Fruit fly (Drosophila melanogaster) whole organism, pupa: ENCODE measurements around the gene Mcm6.

ENCODE experiments used
- CG10348 ChIP-seq: fragments of 200-800 bp; sonication (Bioruptor generic); IDR thresholded peaks from 2 replicates; pipeline ENCODE4 v1.3.6; 2022; ENCODE audit warnings: missing biosample characterization, missing genetic modification characterization
- CG12605 ChIP-seq: fragments of 200-800 bp; sonication (Bioruptor generic); IDR thresholded peaks from 2 replicates; pipeline ENCODE4 v1.3.6; 2022; ENCODE audit warnings: missing biosample characterization, missing genetic modification characterization
- CG13204 ChIP-seq: fragments of 200-800 bp; sonication (Bioruptor generic); optimal IDR thresholded peaks from 2 replicates; lab custom pipeline; 2018; ENCODE audit warnings: missing biosample characterization, mild to moderate bottlenecking, missing genetic modification characterization, moderate library complexity
- CG14655 ChIP-seq: fragments of 200-800 bp; sonication (Bioruptor generic); optimal IDR thresholded peaks from 3 replicates; lab custom pipeline; 2017; ENCODE audit warnings: mild to moderate bottlenecking, missing biosample characterization, missing genetic modification reagents, missing genetic modification characterization
- CG15710 ChIP-seq: fragments of 200-800 bp; sonication (Bioruptor generic); optimal IDR thresholded peaks from 2 replicates; lab custom pipeline; 2018; ENCODE audit warnings: missing biosample characterization, mild to moderate bottlenecking, missing genetic modification characterization, moderate library complexity
- CG17806 ChIP-seq: fragments of 200-800 bp; sonication (Bioruptor generic); optimal IDR thresholded peaks from 2 replicates; lab custom pipeline; 2018; ENCODE audit warnings: missing biosample characterization, mild to moderate bottlenecking, missing genetic modification characterization, moderate library complexity
- CG32121 ChIP-seq: fragments of 200-800 bp; sonication (Bioruptor generic); IDR thresholded peaks from 2 replicates; pipeline ENCODE4 v1.3.6; 2022; ENCODE audit warnings: missing biosample characterization, missing genetic modification characterization
- CG34367 ChIP-seq: fragments of 200-800 bp; sonication (Bioruptor generic); optimal IDR thresholded peaks from 2 replicates; lab custom pipeline; 2018; ENCODE audit warnings: missing biosample characterization, mild to moderate bottlenecking, missing genetic modification characterization
- CG4496 ChIP-seq: fragments of 200-800 bp; sonication (Bioruptor generic); IDR thresholded peaks from 3 replicates; pipeline ENCODE4 v1.3.6; 2022; ENCODE audit warnings: missing biosample characterization, missing genetic modification characterization
- CG8159 ChIP-seq: fragments of 200-800 bp; sonication (Bioruptor generic); optimal IDR thresholded peaks from 3 replicates; lab custom pipeline; 2018; ENCODE audit warnings: missing biosample characterization, mild to moderate bottlenecking, missing genetic modification characterization, moderate library complexity
- CG8301 ChIP-seq: fragments of 200-800 bp; sonication (Bioruptor generic); optimal IDR thresholded peaks from 2 replicates; lab custom pipeline; 2018; ENCODE audit warnings: missing biosample characterization, mild to moderate bottlenecking, missing genetic modification characterization
- CG9948 ChIP-seq: fragments of 200-800 bp; sonication (Bioruptor generic); optimal IDR thresholded peaks from 2 replicates; lab custom pipeline; 2018; ENCODE audit warnings: missing biosample characterization, mild to moderate bottlenecking, missing genetic modification characterization, moderate library complexity
- D1 ChIP-seq: fragments of 200-800 bp; sonication (Bioruptor generic); optimal IDR thresholded peaks from 2 replicates; lab custom pipeline; 2018; ENCODE audit warnings: missing biosample characterization, mild to moderate bottlenecking, missing genetic modification characterization, moderate library complexity
- EcR ChIP-seq: fragments of 200-800 bp; sonication (Bioruptor generic); optimal IDR thresholded peaks from 3 replicates; lab custom pipeline; 2019; ENCODE audit warnings: missing biosample characterization, missing genetic modification characterization, mild to moderate bottlenecking, moderate library complexity, missing genetic modification reagents
- Ets98B ChIP-seq: fragments of 200-800 bp; sonication (Bioruptor generic); IDR thresholded peaks from 2 replicates; pipeline ENCODE4 v1.3.6; 2022; ENCODE audit warnings: missing biosample characterization, missing genetic modification characterization
- Pif1A ChIP-seq: fragments of 200-800 bp; sonication (Bioruptor generic); optimal IDR thresholded peaks from 3 replicates; lab custom pipeline; 2016; ENCODE audit warnings: missing biosample characterization, missing genetic modification characterization
- Pif1B ChIP-seq: fragments of 200-800 bp; sonication (Bioruptor generic); optimal IDR thresholded peaks from 3 replicates; lab custom pipeline; 2016; ENCODE audit warnings: missing biosample characterization, missing genetic modification characterization
- Snoo ChIP-seq: fragments of 200-800 bp; sonication (Bioruptor generic); optimal IDR thresholded peaks from 3 replicates; lab custom pipeline; 2017; ENCODE audit warnings: missing biosample characterization, mild to moderate bottlenecking, missing genetic modification characterization, inconsistent platforms
- fd96Ca ChIP-seq: fragments of 200-800 bp; sonication (Bioruptor generic); IDR thresholded peaks from 3 replicates; pipeline ENCODE4 v1.3.6; 2022; ENCODE audit warnings: missing biosample characterization, missing genetic modification characterization
- gl ChIP-seq: fragments of 200-800 bp; sonication (Bioruptor generic); optimal IDR thresholded peaks from 2 replicates; lab custom pipeline; 2018; ENCODE audit warnings: missing biosample characterization, mild to moderate bottlenecking, missing genetic modification characterization
- rn ChIP-seq: fragments of 200-800 bp; sonication (Bioruptor generic); IDR thresholded peaks from 2 replicates; pipeline ENCODE4 v1.3.6; 2022; ENCODE audit warnings: missing biosample characterization, missing genetic modification characterization

The Mcm6 gene

dm6 chrX:6656023-6656594, 18.1 kb upstream of the Mcm6 start:
- peak; percentile 62 for TF ChIP-seq CG13204
- TF ChIP-seq EcR: peak; percentile 36
- peak; percentile 87 for TF ChIP-seq Ets98B
- peak; percentile 81 for TF ChIP-seq CG34367
- TF ChIP-seq Pif1A (GFP tag; lab: Kevin White, UChicago): peak; percentile 92
- TF ChIP-seq CG15710 (tag; lab: Kevin White, UChicago): peak; percentile 88
- TF ChIP-seq CG10348 (GFP tag; lab: Robert Waterston, UW): peak; percentile 54; the same call in 1 of the 2 replicates
- peak; percentile 86 for TF ChIP-seq CG9948 (tag; lab: Kevin White, UChicago)
- TF ChIP-seq CG14655: peak; percentile 93
- TF ChIP-seq gl (tag; lab: Kevin White, UChicago): peak; percentile 75
- peak; percentile 60; the same call in 1 of the 2 replicates for TF ChIP-seq rn (GFP tag; lab: Robert Waterston, UW)
- peak; percentile 90 for TF ChIP-seq Pif1B (GFP tag; lab: Kevin White, UChicago)
- peak; percentile 89 for TF ChIP-seq Snoo
- peak; percentile 90 for TF ChIP-seq fd96Ca (GFP tag; lab: Robert Waterston, UW)
- peak; percentile 91 for TF ChIP-seq CG8159
- peak; percentile 91 for TF ChIP-seq CG8301 (tag; lab: Kevin White, UChicago)
- TF ChIP-seq CG4496 (GFP tag; lab: Robert Waterston, UW): peak; percentile 90
- TF ChIP-seq CG32121 (GFP tag; lab: Robert Waterston, UW): peak; percentile 87
- TF ChIP-seq CG12605 (GFP tag; lab: Robert Waterston, UW): peak; percentile 72
- TF ChIP-seq CG17806 (tag; lab: Kevin White, UChicago): peak; percentile 84
- TF ChIP-seq D1 (tag; lab: Kevin White, UChicago): peak; percentile 63

- TF ChIP-seq EcR: peak; percentile 36
- peak; percentile 30 for TF ChIP-seq Pif1A (GFP tag; lab: Kevin White, UChicago)
- peak; percentile 58 for TF ChIP-seq CG14655
- peak; percentile 49 for TF ChIP-seq Pif1B (GFP tag; lab: Kevin White, UChicago)
- peak; percentile 21 for TF ChIP-seq Snoo
- no peak for TF ChIP-seq CG10348 (GFP tag; lab: Robert Waterston, UW)
- TF ChIP-seq gl (tag; lab: Kevin White, UChicago): no peak
- TF ChIP-seq fd96Ca (GFP tag; lab: Robert Waterston, UW): no peak
- peak; percentile 21 for TF ChIP-seq CG9948 (tag; lab: Kevin White, UChicago)
- TF ChIP-seq rn (GFP tag; lab: Robert Waterston, UW): no peak
- peak; percentile 39; the same call in 1 of the 2 replicates for TF ChIP-seq CG32121 (GFP tag; lab: Robert Waterston, UW)
- 0 out of 2 replicates have a peak, but pooled peaks have one; percentile 25 for TF ChIP-seq CG12605 (GFP tag; lab: Robert Waterston, UW)
- TF ChIP-seq CG4496 (GFP tag; lab: Robert Waterston, UW): no peak
- TF ChIP-seq CG17806 (tag; lab: Kevin White, UChicago): peak; percentile 27
- peak; percentile 52 for TF ChIP-seq CG13204
- TF ChIP-seq D1 (tag; lab: Kevin White, UChicago): no peak
- TF ChIP-seq Ets98B: peak; percentile 46
- TF ChIP-seq CG8301 (tag; lab: Kevin White, UChicago): peak; percentile 56
- TF ChIP-seq CG34367: peak; percentile 8
- peak; percentile 58 for TF ChIP-seq CG8159
- TF ChIP-seq CG15710 (tag; lab: Kevin White, UChicago): peak; percentile 51
- TF ChIP-seq, all 21 proteins: peak for 15
Measured at dm6 chrX:6656626-6657558, 17.3 kb upstream of the Mcm6 start.

- no peak for TF ChIP-seq CG8159
- TF ChIP-seq CG32121 (GFP tag; lab: Robert Waterston, UW): peak; percentile 20; the same call in 1 of the 2 replicates
- TF ChIP-seq, all 21 proteins: peak for 1
Measured at dm6 chrX:6659919-6660318, 14.3 kb upstream of the Mcm6 start.

dm6 chrX:6661392-6661837, 12.8 kb upstream of the Mcm6 start, which contains the start of the genes CG3224 and Ctr1A:
CG3224 (minus strand) TSS chrX:6661462.
Ctr1A (plus strand) TSS chrX:6661647.
- TF ChIP-seq rn (GFP tag; lab: Robert Waterston, UW) (no peak), CG8301 (tag; lab: Kevin White, UChicago) (no peak), CG4496 (GFP tag; lab: Robert Waterston, UW) (no peak), Pif1A (GFP tag; lab: Kevin White, UChicago) (no peak), CG12605 (GFP tag; lab: Robert Waterston, UW) (no peak), CG13204 (no peak), CG15710 (tag; lab: Kevin White, UChicago) (no peak), Ets98B (no peak), CG34367 (no peak), EcR (no peak), CG17806 (tag; lab: Kevin White, UChicago) (no peak), CG8159 (no peak), CG9948 (tag; lab: Kevin White, UChicago) (no peak), D1 (tag; lab: Kevin White, UChicago) (no peak), CG32121 (GFP tag; lab: Robert Waterston, UW) (no peak), CG10348 (GFP tag; lab: Robert Waterston, UW) (no peak), fd96Ca (GFP tag; lab: Robert Waterston, UW) (no peak), Snoo (no peak), Pif1B (GFP tag; lab: Kevin White, UChicago) (no peak), gl (tag; lab: Kevin White, UChicago) (no peak)

dm6 chrX:6661880-6662279, 12.3 kb upstream of the Mcm6 start:
- TF ChIP-seq CG4496 (GFP tag; lab: Robert Waterston, UW) (0 out of 3 replicates have a peak, but pooled peaks have one; percentile 17), CG32121 (GFP tag; lab: Robert Waterston, UW) (0 out of 2 replicates have a peak, but pooled peaks have one; percentile 23), CG14655 (peak; percentile 2), fd96Ca (GFP tag; lab: Robert Waterston, UW) (peak; percentile 57; the same call in 2 of the 3 replicates), CG8159 (peak; percentile 24), CG9948 (tag; lab: Kevin White, UChicago) (no peak), Snoo (no peak)
